Worm (Caenorhabditis elegans): ENCODE measurements around the gene ztf-29.

Gene ztf-29

DNA sequence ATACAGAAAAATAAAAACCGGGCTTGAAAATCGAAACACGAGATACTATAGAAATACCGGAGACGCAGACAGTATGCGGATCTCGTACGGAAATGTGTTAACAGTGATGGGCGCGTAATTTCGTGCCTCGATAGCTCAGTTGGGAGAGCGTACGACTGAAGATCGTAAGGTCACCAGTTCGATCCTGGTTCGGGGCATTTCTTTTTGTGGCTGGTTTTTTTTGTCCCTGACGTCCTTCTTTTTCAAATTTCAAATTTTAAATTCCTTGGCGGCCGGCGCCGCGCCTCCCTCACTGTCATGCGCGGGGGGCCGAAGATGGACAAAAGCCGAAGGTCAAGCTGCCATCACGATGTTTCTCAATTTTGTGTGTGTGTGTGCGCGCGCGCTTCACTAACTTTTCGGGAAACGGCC, 6.2 kb upstream of the ztf-29 start:
- TF ChIP-seq ets-7 (tag; optimal IDR thresholded peaks at IDR 0.05) (no peak), aly-1 (tag; optimal IDR thresholded peaks at IDR 0.05) (no peak), hnd-1 (tag; optimal IDR thresholded peaks at IDR 0.05) (no peak), B0310.2 (tag; optimal IDR thresholded peaks at IDR 0.05) (no peak), flt-1 (GFP tag; IDR thresholded peaks at IDR 0.05) (no peak), ama-1 (optimal IDR thresholded peaks at IDR 0.05) (no peak), pes-1 (GFP tag; IDR thresholded peaks at IDR 0.05) (no peak), scrt-1 (GFP tag; IDR thresholded peaks at IDR 0.05) (0 out of 2 replicates have a peak, but pooled peaks have one; percentile 18), ceh-13 (GFP tag; optimal IDR thresholded peaks at IDR 0.05) (no peak), tbx-37 (GFP tag; conservative IDR thresholded peaks at IDR 0.05) (no peak), hmg-4 (GFP tag; optimal IDR thresholded peaks at IDR 0.05) (no peak), sea-1 (GFP tag; conservative IDR thresholded peaks at IDR 0.05) (0 out of 2 replicates have a peak, but pooled peaks have one; percentile 47), ceh-36 (tag; optimal IDR thresholded peaks at IDR 0.05) (no peak), hmbx-1 (tag; optimal IDR thresholded peaks at IDR 0.05) (no peak), F13C5.2 (tag; optimal IDR thresholded peaks at IDR 0.05) (no peak), tbx-11 (GFP tag; IDR thresholded peaks at IDR 0.05) (no peak), tra-4 (tag; optimal IDR thresholded peaks at IDR 0.05) (no peak)

DNA sequence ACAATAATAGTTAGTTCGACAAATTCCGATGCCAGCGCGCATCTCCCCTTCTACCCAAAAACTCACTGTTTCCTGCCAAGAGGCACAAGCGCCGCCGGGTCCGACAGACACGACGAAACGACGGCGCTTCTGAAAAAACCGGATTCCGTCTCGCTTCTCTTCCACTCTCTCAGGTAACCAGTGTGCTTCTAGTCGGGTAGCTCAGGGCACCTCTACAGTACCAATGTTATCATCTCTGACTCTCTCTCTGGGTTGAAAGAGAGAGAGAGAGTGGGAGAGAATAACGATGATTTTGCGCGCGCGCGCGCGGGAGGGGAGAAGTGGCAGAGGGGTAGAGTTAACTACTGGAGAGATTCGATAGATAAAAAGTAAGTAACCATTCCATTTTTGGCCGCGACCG, 4.1 kb upstream of the ztf-29 start:
- TF ChIP-seq aly-1 (tag; optimal IDR thresholded peaks at IDR 0.05), result peak; percentile 18
- TF ChIP-seq pes-1 (GFP tag; IDR thresholded peaks at IDR 0.05), result no peak

ce11 chrIII:11558251-11558650, 2.7 kb upstream of the ztf-29 start:
- TF ChIP-seq pes-1 (GFP tag; IDR thresholded peaks at IDR 0.05), result no peak
- TF ChIP-seq sea-1 (GFP tag; conservative IDR thresholded peaks at IDR 0.05), result no peak
- no peak for TF ChIP-seq flt-1 (GFP tag; IDR thresholded peaks at IDR 0.05)
- no peak for TF ChIP-seq tbx-37 (GFP tag; conservative IDR thresholded peaks at IDR 0.05)
- TF ChIP-seq ama-1 (optimal IDR thresholded peaks at IDR 0.05), result no peak

ce11 chrIII:11559677-11560076, 1.3 kb upstream of the ztf-29 start:
- no peak for TF ChIP-seq tbx-37 (GFP tag; conservative IDR thresholded peaks at IDR 0.05)
- no peak for TF ChIP-seq F13C5.2 (tag; optimal IDR thresholded peaks at IDR 0.05)
- TF ChIP-seq ama-1 (optimal IDR thresholded peaks at IDR 0.05), result no peak
- TF ChIP-seq aly-1 (tag; optimal IDR thresholded peaks at IDR 0.05), result no peak
- no peak for TF ChIP-seq tra-4 (tag; optimal IDR thresholded peaks at IDR 0.05)
- no peak for TF ChIP-seq tbx-11 (GFP tag; IDR thresholded peaks at IDR 0.05)
- TF ChIP-seq ets-7 (tag; optimal IDR thresholded peaks at IDR 0.05), result no peak
- no peak for TF ChIP-seq ceh-13 (GFP tag; optimal IDR thresholded peaks at IDR 0.05)
- TF ChIP-seq flt-1 (GFP tag; IDR thresholded peaks at IDR 0.05), result no peak
- TF ChIP-seq pes-1 (GFP tag; IDR thresholded peaks at IDR 0.05), result no peak
- no peak for TF ChIP-seq hmg-4 (GFP tag; optimal IDR thresholded peaks at IDR 0.05)
- no peak for TF ChIP-seq sea-1 (GFP tag; conservative IDR thresholded peaks at IDR 0.05)
- TF ChIP-seq B0310.2 (tag; optimal IDR thresholded peaks at IDR 0.05), result no peak
- no peak for TF ChIP-seq scrt-1 (GFP tag; IDR thresholded peaks at IDR 0.05)
- no peak for TF ChIP-seq ceh-36 (tag; optimal IDR thresholded peaks at IDR 0.05)
- no peak for TF ChIP-seq hnd-1 (tag; optimal IDR thresholded peaks at IDR 0.05)
- TF ChIP-seq hmbx-1 (tag; optimal IDR thresholded peaks at IDR 0.05), result no peak

DNA sequence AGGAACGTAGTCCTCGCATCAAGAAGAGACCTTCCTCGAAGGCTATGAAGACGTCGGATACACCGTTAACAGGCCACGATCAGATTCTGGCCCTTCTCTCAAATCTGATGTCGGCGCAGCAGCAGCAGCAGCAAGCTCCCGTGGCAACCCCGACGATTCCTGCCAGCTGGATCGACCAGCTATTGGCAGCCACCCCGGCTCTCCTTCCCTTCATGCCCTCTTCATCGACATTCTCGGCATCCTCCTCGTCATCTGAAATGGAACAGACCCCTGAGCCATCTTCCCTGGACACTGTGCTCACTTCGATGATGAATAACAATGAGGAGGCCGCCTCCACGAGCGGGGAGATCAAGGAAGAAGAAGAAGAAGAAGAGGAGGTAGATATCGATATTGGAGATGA, 645 bp downstream of the ztf-29 start:
- TF ChIP-seq ama-1 (optimal IDR thresholded peaks at IDR 0.05) (no peak), hmg-4 (GFP tag; optimal IDR thresholded peaks at IDR 0.05) (no peak), ceh-13 (GFP tag; optimal IDR thresholded peaks at IDR 0.05) (no peak), pes-1 (GFP tag; IDR thresholded peaks at IDR 0.05) (no peak)

ce11 chrIII:11563417-11563949, 2.5 kb downstream of the ztf-29 start, which contains the start of gene Y66D12A.11:
TSS of gene Y66D12A.11 (plus strand) at chrIII:11563467.
- TF ChIP-seq hmg-4 (GFP tag; optimal IDR thresholded peaks at IDR 0.05) (no peak), B0310.2 (tag; optimal IDR thresholded peaks at IDR 0.05) (no peak), F13C5.2 (tag; optimal IDR thresholded peaks at IDR 0.05) (no peak), tbx-37 (GFP tag; conservative IDR thresholded peaks at IDR 0.05) (no peak), ceh-36 (tag; optimal IDR thresholded peaks at IDR 0.05) (no peak), flt-1 (GFP tag; IDR thresholded peaks at IDR 0.05) (no peak), tbx-11 (GFP tag; IDR thresholded peaks at IDR 0.05) (no peak), ets-7 (tag; optimal IDR thresholded peaks at IDR 0.05) (no peak), hmbx-1 (tag; optimal IDR thresholded peaks at IDR 0.05) (no peak), scrt-1 (GFP tag; IDR thresholded peaks at IDR 0.05) (no peak), ceh-13 (GFP tag; optimal IDR thresholded peaks at IDR 0.05) (no peak), tra-4 (tag; optimal IDR thresholded peaks at IDR 0.05) (no peak), ama-1 (optimal IDR thresholded peaks at IDR 0.05) (no peak), pes-1 (GFP tag; IDR thresholded peaks at IDR 0.05) (no peak), aly-1 (tag; optimal IDR thresholded peaks at IDR 0.05) (no peak)

- no peak for TF ChIP-seq pes-1 (GFP tag; IDR thresholded peaks at IDR 0.05)
- TF ChIP-seq F13C5.2 (tag; optimal IDR thresholded peaks at IDR 0.05), result peak; percentile 43
Measured at ce11 chrIII:11565602-11566001, 4.7 kb downstream of the ztf-29 start, which contains the start of gene Y66D12A.10. TSS of gene Y66D12A.10 (plus strand) at chrIII:11565874.

DNA sequence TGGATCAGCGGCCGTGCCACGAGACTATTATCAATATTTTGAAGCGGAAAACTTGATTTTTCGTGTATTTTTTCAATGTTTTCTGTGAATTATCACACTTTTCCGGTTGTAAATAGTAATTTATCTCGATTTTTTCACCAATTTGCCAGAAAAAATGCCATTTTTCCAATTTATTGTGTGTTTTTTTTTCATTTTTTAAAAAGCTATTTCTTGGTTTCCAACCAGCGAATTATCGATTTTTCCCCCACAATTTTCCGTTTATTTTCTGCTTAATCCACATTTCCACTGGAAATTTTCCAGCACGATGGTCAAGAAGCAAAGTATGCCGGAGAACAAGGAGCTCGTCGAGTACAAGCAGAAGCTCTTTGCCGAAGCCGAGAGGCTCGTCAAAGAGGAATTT, 6.9 kb downstream of the ztf-29 start, which contains the start of gene psme-3:
TSS of gene psme-3 (plus strand) at position 301 of the 400 bp plus-strand sequence.
- no peak for TF ChIP-seq aly-1 (tag; optimal IDR thresholded peaks at IDR 0.05)
- no peak for TF ChIP-seq tbx-11 (GFP tag; IDR thresholded peaks at IDR 0.05)
- TF ChIP-seq hnd-1 (tag; optimal IDR thresholded peaks at IDR 0.05), result no peak
- TF ChIP-seq ceh-13 (GFP tag; optimal IDR thresholded peaks at IDR 0.05), result no peak
- no peak for TF ChIP-seq hmg-4 (GFP tag; optimal IDR thresholded peaks at IDR 0.05)
- no peak for TF ChIP-seq scrt-1 (GFP tag; IDR thresholded peaks at IDR 0.05)
- TF ChIP-seq tbx-37 (GFP tag; conservative IDR thresholded peaks at IDR 0.05), result no peak

Measured in whole organism, early embryonic.